Worm (Caenorhabditis elegans) whole organism, midembryonic: Measurements from ENCODE around the gene sna-2.

Experiments used
- T22C8.4 ChIP-seq: fragments of 200-800 bp; sonication (Bioruptor generic); IDR thresholded peaks from 2 replicates; pipeline ENCODE4 v1.3.6; 2022; ENCODE audit warnings: missing genetic modification characterization, missing compliant biosample characterization
- cog-1 ChIP-seq: sonication (generic microtip); optimal IDR thresholded peaks from 2 replicates; lab custom pipeline; 2016; ENCODE audit warnings: missing genetic modification characterization, missing compliant biosample characterization
- flt-1 ChIP-seq: fragments of 200-800 bp; sonication (Bioruptor generic); IDR thresholded peaks from 2 replicates; pipeline ENCODE4 v1.3.6; 2022; ENCODE audit warnings: missing genetic modification characterization, missing compliant biosample characterization
- klf-2 ChIP-seq: fragments of 200-800 bp; sonication (Bioruptor generic); conservative IDR thresholded peaks from 2 replicates; pipeline ENCODE4 v1.3.6; 2022; ENCODE audit warnings: missing genetic modification reagents, missing genetic modification characterization, missing compliant biosample characterization
- med-1 ChIP-seq: sonication (generic microtip); optimal IDR thresholded peaks from 2 replicates; lab custom pipeline; 2017; ENCODE audit warnings: missing genetic modification characterization, mild to moderate bottlenecking, missing compliant biosample characterization, antibody characterized with exemption, missing genetic modification reagents; ENCODE audit not compliant: insufficient read depth
- ref-1 ChIP-seq: fragments of 200-800 bp; sonication (Bioruptor generic); conservative IDR thresholded peaks from 2 replicates; pipeline ENCODE4 v1.3.6; 2022; ENCODE audit warnings: missing genetic modification reagents, missing genetic modification characterization, missing compliant biosample characterization
- tab-1 ChIP-seq: fragments of 200-800 bp; sonication (Bioruptor generic); IDR thresholded peaks from 2 replicates; pipeline ENCODE4 v1.3.6; 2022; ENCODE audit warnings: missing genetic modification characterization, missing compliant biosample characterization
- ztf-23 ChIP-seq: fragments of 200-800 bp; sonication (Bioruptor generic); IDR thresholded peaks from 2 replicates; pipeline ENCODE4 v1.3.6; 2022; ENCODE audit warnings: missing genetic modification reagents, missing genetic modification characterization, missing compliant biosample characterization
- ztf-29 ChIP-seq: fragments of 200-800 bp; sonication (Bioruptor generic); IDR thresholded peaks from 2 replicates; pipeline ENCODE4 v1.3.6; 2022; ENCODE audit warnings: missing genetic modification reagents, missing genetic modification characterization, missing compliant biosample characterization

ce11 chrIV:9742883-9743282 is 34.6 kb downstream of the sna-2 start, which contains the start of gene C28D4.7:
- TF ChIP-seq ztf-23 (GFP tag; lab: Robert Waterston, UW) (no peak), cog-1 (no peak), tab-1 (no peak), med-1 (no peak), flt-1 (GFP tag; lab: Robert Waterston, UW) (no peak), T22C8.4 (no peak), ztf-29 (GFP tag; lab: Robert Waterston, UW) (no peak), klf-2 (GFP tag; lab: Robert Waterston, UW) (no peak), ref-1 (no peak)
